Fruit fly (Drosophila melanogaster) whole organism, embryonic: ENCODE measurements around the gene Sdhaf3.

Source experiments
- Atf-2 ChIP-seq: fragments of 200-800 bp; sonication (Bioruptor generic); optimal IDR thresholded peaks from 2 replicates; lab custom pipeline; 2016; ENCODE audit warnings: missing biosample characterization, missing genetic modification characterization
- C15 ChIP-seq: fragments of 200-800 bp; sonication (Bioruptor generic); IDR thresholded peaks from 3 replicates; pipeline ENCODE4 v1.3.6; 2022; ENCODE audit warnings: missing biosample characterization, missing genetic modification characterization
- CG10267 ChIP-seq: fragments of 200-800 bp; sonication (Bioruptor generic); optimal IDR thresholded peaks from 2 replicates; lab custom pipeline; 2018; ENCODE audit warnings: missing biosample characterization, mild to moderate bottlenecking, missing genetic modification characterization, moderate library complexity
- CG11093 ChIP-seq: fragments of 200-800 bp; sonication (Bioruptor generic); IDR thresholded peaks from 3 replicates; pipeline ENCODE4 v1.3.6; 2022; ENCODE audit warnings: missing biosample characterization, missing genetic modification characterization
- CG11456 ChIP-seq: fragments of 200-800 bp; sonication (Bioruptor generic); IDR thresholded peaks from 3 replicates; pipeline ENCODE4 v1.3.6; 2022; ENCODE audit warnings: missing biosample characterization, missing genetic modification characterization
- CG12104 ChIP-seq: fragments of 200-800 bp; sonication (Bioruptor generic); optimal IDR thresholded peaks from 3 replicates; lab custom pipeline; 2016; ENCODE audit warnings: missing biosample characterization, missing genetic modification characterization
- CG12659 ChIP-seq: fragments of 200-800 bp; sonication (Bioruptor generic); optimal IDR thresholded peaks from 3 replicates; lab custom pipeline; 2017; ENCODE audit warnings: mild to moderate bottlenecking, missing biosample characterization, missing genetic modification reagents, missing genetic modification characterization
- CG13894 ChIP-seq: fragments of 200-800 bp; sonication (Bioruptor generic); optimal IDR thresholded peaks from 3 replicates; lab custom pipeline; 2018; ENCODE audit warnings: missing biosample characterization, mild to moderate bottlenecking, missing genetic modification characterization, moderate library complexity
- CG15479 ChIP-seq: fragments of 200-800 bp; sonication (Bioruptor generic); optimal IDR thresholded peaks from 3 replicates; lab custom pipeline; 2019; ENCODE audit warnings: missing biosample characterization, mild to moderate bottlenecking, missing genetic modification characterization, moderate library complexity
- CG15514 ChIP-seq: fragments of 200-800 bp; sonication (Bioruptor generic); optimal IDR thresholded peaks from 3 replicates; lab custom pipeline; 2017; ENCODE audit warnings: missing biosample characterization, missing genetic modification characterization, mild to moderate bottlenecking, moderate library complexity, missing genetic modification reagents
- CG17829 ChIP-seq: fragments of 200-800 bp; optimal IDR thresholded peaks from 2 replicates; lab custom pipeline; 2019; ENCODE audit warnings: missing biosample characterization, mild to moderate bottlenecking, missing genetic modification characterization, moderate library complexity
- CG2120 ChIP-seq: fragments of 200-800 bp; sonication (Bioruptor generic); optimal IDR thresholded peaks from 3 replicates; lab custom pipeline; 2016; ENCODE audit warnings: missing biosample characterization, missing genetic modification characterization
- CG31388 ChIP-seq: fragments of 200-800 bp; sonication (Bioruptor generic); optimal IDR thresholded peaks from 2 replicates; lab custom pipeline; 2016; ENCODE audit warnings: missing biosample characterization, missing genetic modification characterization
- CG31441 ChIP-seq: fragments of 200-800 bp; sonication (Bioruptor generic); IDR thresholded peaks from 2 replicates; pipeline ENCODE4 v1.3.6; 2022; ENCODE audit warnings: missing biosample characterization, missing genetic modification characterization
- CG3163 ChIP-seq: fragments of 200-800 bp; sonication (Bioruptor generic); optimal IDR thresholded peaks from 3 replicates; lab custom pipeline; 2016; ENCODE audit warnings: missing biosample characterization, missing genetic modification characterization
- CG33213 ChIP-seq: fragments of 200-800 bp; sonication (Bioruptor generic); optimal IDR thresholded peaks from 3 replicates; lab custom pipeline; 2016; ENCODE audit warnings: missing biosample characterization, missing genetic modification characterization
- CG34224 ChIP-seq: fragments of 200-800 bp; sonication (Bioruptor generic); IDR thresholded peaks from 3 replicates; pipeline ENCODE4 v1.3.6; 2022; ENCODE audit warnings: missing biosample characterization, missing genetic modification characterization; ENCODE audit not compliant: partially characterized antibody
- CG4360 ChIP-seq: fragments of 200-800 bp; sonication (Bioruptor generic); IDR thresholded peaks from 2 replicates; pipeline ENCODE4 v1.3.6; 2022; ENCODE audit warnings: missing biosample characterization, missing genetic modification characterization
- CG4820 ChIP-seq: fragments of 200-800 bp; sonication (Bioruptor generic); optimal IDR thresholded peaks from 3 replicates; lab custom pipeline; 2016; ENCODE audit warnings: missing biosample characterization, missing genetic modification characterization
- CG7372 ChIP-seq: fragments of 200-800 bp; sonication (Bioruptor generic); IDR thresholded peaks from 2 replicates; pipeline ENCODE4 v1.3.6; 2022; ENCODE audit warnings: missing biosample characterization, missing genetic modification characterization
- CG7839 ChIP-seq: fragments of 200-800 bp; sonication (Bioruptor generic); optimal IDR thresholded peaks from 3 replicates; lab custom pipeline; 2018; ENCODE audit warnings: missing biosample characterization, mild to moderate bottlenecking, missing genetic modification characterization, moderate library complexity
- Fer1 ChIP-seq: fragments of 200-800 bp; sonication (Bioruptor generic); optimal IDR thresholded peaks from 2 replicates; lab custom pipeline; 2017; ENCODE audit warnings: missing biosample characterization, mild to moderate bottlenecking, missing genetic modification characterization
- Fer2 ChIP-seq: fragments of 200-800 bp; sonication (Bioruptor generic); optimal IDR thresholded peaks from 2 replicates; lab custom pipeline; 2018; ENCODE audit warnings: missing biosample characterization, mild to moderate bottlenecking, missing genetic modification characterization, moderate library complexity
- Jarid2 ChIP-seq: fragments of 200-800 bp; sonication (Bioruptor generic); optimal IDR thresholded peaks from 3 replicates; lab custom pipeline; 2017; ENCODE audit warnings: mild to moderate bottlenecking, missing biosample characterization, missing genetic modification reagents, missing genetic modification characterization
- PHDP ChIP-seq: fragments of 200-800 bp; sonication (Bioruptor generic); optimal IDR thresholded peaks from 3 replicates; lab custom pipeline; 2018; ENCODE audit warnings: missing biosample characterization, mild to moderate bottlenecking, missing genetic modification characterization, moderate library complexity
- Rfx ChIP-seq: fragments of 200-800 bp; sonication (Bioruptor generic); IDR thresholded peaks from 2 replicates; pipeline ENCODE4 v1.3.6; 2022; ENCODE audit warnings: missing biosample characterization, missing genetic modification characterization
- Stat92E ChIP-seq, 3 experiments: fragments of >200 bp in 2 of 3; fragments of 200-800 bp in 1 of 3; sonication (Bioruptor generic) in 1 of 3; optimal IDR thresholded peaks; 2 replicates each; lab custom pipeline; 2017 to 2019; ENCODE audit warnings: missing biosample characterization in 3 of 3, missing genetic modification characterization in 3 of 3, mild to moderate bottlenecking in 1 of 3, moderate library complexity in 1 of 3
- Vsx1 ChIP-seq: fragments of 200-800 bp; sonication (Bioruptor generic); optimal IDR thresholded peaks from 2 replicates; lab custom pipeline; 2017; ENCODE audit warnings: missing biosample characterization, mild to moderate bottlenecking, missing genetic modification characterization, missing genetic modification reagents
- YL-1 ChIP-seq: fragments of 200-800 bp; sonication (Bioruptor generic); optimal IDR thresholded peaks from 3 replicates; lab custom pipeline; 2017; ENCODE audit warnings: missing biosample characterization, mild to moderate bottlenecking, missing genetic modification characterization
- amos ChIP-seq: fragments of 200-800 bp; sonication (Bioruptor generic); IDR thresholded peaks from 2 replicates; pipeline ENCODE4 v1.3.6; 2022; ENCODE audit warnings: missing biosample characterization, missing genetic modification characterization; ENCODE audit not compliant: partially characterized antibody
- ara ChIP-seq: fragments of 200-800 bp; sonication (Bioruptor generic); IDR thresholded peaks from 2 replicates; pipeline ENCODE4 v1.3.6; 2022; ENCODE audit warnings: missing biosample characterization, missing genetic modification characterization
- br ChIP-seq: fragments of >200 bp; optimal IDR thresholded peaks from 2 replicates; lab custom pipeline; 2017
- bsh ChIP-seq, 2 experiments: fragments of 200-800 bp; sonication (Bioruptor generic); optimal IDR thresholded peaks; 2 replicates each; lab custom pipeline; 2017 to 2018; ENCODE audit warnings: mild to moderate bottlenecking in 2 of 2, missing biosample characterization in 2 of 2, missing genetic modification characterization in 2 of 2, moderate library complexity in 1 of 2
- corto ChIP-seq: fragments of 200-800 bp; sonication (Bioruptor generic); optimal IDR thresholded peaks from 2 replicates; lab custom pipeline; 2016; ENCODE audit warnings: missing biosample characterization, mild to moderate bottlenecking, missing genetic modification characterization, moderate library complexity
- crp ChIP-seq, 2 experiments: fragments of 200-800 bp; sonication (Bioruptor generic); optimal IDR thresholded peaks; 2 replicates in 1 of 2; 3 replicates in 1 of 2; lab custom pipeline; 2017; ENCODE audit warnings: missing biosample characterization in 2 of 2, missing genetic modification characterization in 2 of 2, mild to moderate bottlenecking in 1 of 2, moderate library complexity in 1 of 2
- dysf ChIP-seq: fragments of 200-800 bp; sonication (Bioruptor generic); IDR thresholded peaks from 3 replicates; pipeline ENCODE4 v1.3.6; 2022; ENCODE audit warnings: missing biosample characterization, missing genetic modification characterization
- ems ChIP-seq: fragments of 200-800 bp; sonication (Bioruptor generic); optimal IDR thresholded peaks from 3 replicates; lab custom pipeline; 2016; ENCODE audit warnings: missing biosample characterization, missing genetic modification characterization
- eyg ChIP-seq: fragments of 200-800 bp; sonication (Bioruptor generic); optimal IDR thresholded peaks from 3 replicates; lab custom pipeline; 2016; ENCODE audit warnings: missing biosample characterization, missing genetic modification characterization
- gsb-n ChIP-seq: fragments of 200-800 bp; sonication (Bioruptor generic); optimal IDR thresholded peaks from 3 replicates; lab custom pipeline; 2018; ENCODE audit warnings: missing biosample characterization, mild to moderate bottlenecking, missing genetic modification characterization
- ind ChIP-seq: fragments of 200-800 bp; sonication (Bioruptor generic); optimal IDR thresholded peaks from 3 replicates; lab custom pipeline; 2016; ENCODE audit warnings: missing biosample characterization, missing genetic modification characterization
- lilli ChIP-seq: fragments of 200-800 bp; sonication (Bioruptor generic); optimal IDR thresholded peaks from 3 replicates; lab custom pipeline; 2016; ENCODE audit warnings: missing biosample characterization, missing genetic modification characterization
- lola ChIP-seq, 3 experiments: fragments of >200 bp in 2 of 3; fragments of 200-800 bp in 1 of 3; sonication (Bioruptor generic) in 1 of 3; optimal IDR thresholded peaks; 2 replicates each; lab custom pipeline; 2017 to 2019; ENCODE audit warnings: missing biosample characterization in 3 of 3, missing genetic modification characterization in 3 of 3, mild to moderate bottlenecking in 1 of 3, moderate library complexity in 1 of 3
- nom ChIP-seq: fragments of 200-800 bp; sonication (Bioruptor generic); optimal IDR thresholded peaks from 2 replicates; lab custom pipeline; 2017; ENCODE audit warnings: missing biosample characterization, missing genetic modification characterization, mild to moderate bottlenecking, moderate library complexity, missing genetic modification reagents
- odd ChIP-seq: fragments of 200-800 bp; sonication (Bioruptor generic); optimal IDR thresholded peaks from 2 replicates; lab custom pipeline; 2017; ENCODE audit warnings: missing biosample characterization, mild to moderate bottlenecking, missing genetic modification characterization
- row ChIP-seq: fragments of 200-800 bp; sonication (Bioruptor generic); IDR thresholded peaks from 3 replicates; pipeline ENCODE4 v1.3.6; 2022; ENCODE audit warnings: missing biosample characterization, missing genetic modification characterization
- sim ChIP-seq: fragments of 200-800 bp; sonication (Bioruptor generic); IDR thresholded peaks from 2 replicates; pipeline ENCODE4 v1.3.6; 2022; ENCODE audit warnings: missing biosample characterization, missing genetic modification characterization
- ssp ChIP-seq: fragments of 200-800 bp; sonication (Bioruptor generic); IDR thresholded peaks from 2 replicates; pipeline ENCODE4 v1.3.6; 2022; ENCODE audit warnings: missing biosample characterization, missing genetic modification characterization
- unpg ChIP-seq: fragments of 200-800 bp; sonication (Bioruptor generic); optimal IDR thresholded peaks from 3 replicates; lab custom pipeline; 2018; ENCODE audit warnings: missing biosample characterization, mild to moderate bottlenecking, missing genetic modification characterization, moderate library complexity
- vvl ChIP-seq: fragments of 200-800 bp; sonication (Bioruptor generic); IDR thresholded peaks from 2 replicates; pipeline ENCODE4 v1.3.6; 2022; ENCODE audit warnings: missing biosample characterization, missing genetic modification characterization
- wdn ChIP-seq: fragments of 200-800 bp; sonication (Bioruptor generic); IDR thresholded peaks from 2 replicates; pipeline ENCODE4 v1.3.6; 2022; ENCODE audit warnings: missing biosample characterization, missing genetic modification characterization
- zen ChIP-seq: fragments of 200-800 bp; sonication (Bioruptor generic); optimal IDR thresholded peaks from 3 replicates; lab custom pipeline; 2018; ENCODE audit warnings: missing biosample characterization, mild to moderate bottlenecking, missing genetic modification characterization, moderate library complexity

Sdhaf3 gene

dm6 chr3R:16476472-16476871, 5.8 kb downstream of the Sdhaf3 start (continued):
- no peak for TF ChIP-seq gsb-n
- TF ChIP-seq CG15514 (GFP tag; lab: Kevin White, UChicago): no peak
- peak; percentile 71 for TF ChIP-seq Fer1 (GFP tag; lab: Kevin White, UChicago)
- TF ChIP-seq CG10267 (tag; lab: Kevin White, UChicago): peak; percentile 32
- no peak for TF ChIP-seq nom (GFP tag; lab: Kevin White, UChicago)
- no peak for TF ChIP-seq Jarid2 (GFP tag; lab: Kevin White, UChicago)
- peak; percentile 24 for TF ChIP-seq Fer2
- TF ChIP-seq CG13894 (tag; lab: Kevin White, UChicago): peak; percentile 64
- TF ChIP-seq CG17829 (tag; lab: Kevin White, UChicago): peak; percentile 29
- TF ChIP-seq Vsx1 (GFP tag; lab: Kevin White, UChicago): no peak
- TF ChIP-seq wdn: no peak
- no peak for TF ChIP-seq ssp
- TF ChIP-seq CG2120 (GFP tag; lab: Kevin White, UChicago): peak; percentile 58
- peak; percentile 44 for TF ChIP-seq PHDP (tag; lab: Kevin White, UChicago)
- TF ChIP-seq dysf (GFP tag; lab: Robert Waterston, UW): peak; percentile 22; the same call in 1 of the 3 replicates
- no peak for TF ChIP-seq ems (GFP tag; lab: Kevin White, UChicago)
- no peak for TF ChIP-seq CG3163 (GFP tag; lab: Kevin White, UChicago)
- TF ChIP-seq CG11093 (GFP tag; lab: Robert Waterston, UW): no peak
- no peak for TF ChIP-seq crp (GFP tag; optimal IDR thresholded peaks at IDR 0.05; lab: Kevin White, UChicago)
- TF ChIP-seq bsh (GFP tag; optimal IDR thresholded peaks at IDR 0.05; lab: Kevin White, UChicago): peak in 1 of 2 experiments; percentile 23
- no peak for TF ChIP-seq corto
- TF ChIP-seq CG7839: peak; percentile 67
- no peak for TF ChIP-seq eyg (GFP tag; lab: Kevin White, UChicago)
- no peak for TF ChIP-seq ara (GFP tag; lab: Robert Waterston, UW)
- TF ChIP-seq zen (tag; lab: Kevin White, UChicago): peak; percentile 10
- TF ChIP-seq CG4360 (GFP tag; lab: Robert Waterston, UW): no peak
- peak in 1 of 3 experiments; percentile 11 for TF ChIP-seq lola (GFP tag; optimal IDR thresholded peaks at IDR 0.05; lab: Kevin White, UChicago)
- peak; percentile 23 for TF ChIP-seq CG12659
- no peak for TF ChIP-seq br
- no peak for TF ChIP-seq amos (GFP tag; lab: Robert Waterston, UW)
- TF ChIP-seq Stat92E (GFP tag; optimal IDR thresholded peaks at IDR 0.05; lab: Kevin White, UChicago): no peak
- no peak for TF ChIP-seq CG33213 (GFP tag; lab: Kevin White, UChicago)
- TF ChIP-seq odd (GFP tag; lab: Kevin White, UChicago): peak; percentile 23
- no peak for TF ChIP-seq CG34224
- peak; percentile 54; the same call in 2 of the 3 replicates for TF ChIP-seq row (GFP tag; lab: Robert Waterston, UW)
- TF ChIP-seq sim: no peak
- peak; percentile 35; the same call in 1 of the 2 replicates for TF ChIP-seq CG31441 (GFP tag; lab: Robert Waterston, UW)
- TF ChIP-seq unpg (GFP tag; lab: Kevin White, UChicago): peak; percentile 48
- TF ChIP-seq CG31388 (GFP tag; lab: Kevin White, UChicago): no peak
- no peak for TF ChIP-seq ind (GFP tag; lab: Kevin White, UChicago)
- TF ChIP-seq Rfx: peak; percentile 27; the same call in 1 of the 2 replicates
- peak; percentile 3 for TF ChIP-seq lilli (GFP tag; lab: Kevin White, UChicago)
- TF ChIP-seq CG7372 (GFP tag; lab: Robert Waterston, UW): no peak
- TF ChIP-seq Atf-2 (GFP tag; lab: Kevin White, UChicago): no peak
- TF ChIP-seq CG12104 (GFP tag; lab: Kevin White, UChicago): no peak
- no peak for TF ChIP-seq vvl (GFP tag; lab: Robert Waterston, UW)
- no peak for TF ChIP-seq C15 (GFP tag; lab: Robert Waterston, UW)
- TF ChIP-seq CG15479 (GFP tag; lab: Kevin White, UChicago): no peak
- no peak for TF ChIP-seq YL-1 (GFP tag; lab: Kevin White, UChicago)
- no peak for TF ChIP-seq CG4820
- TF ChIP-seq CG11456 (GFP tag; lab: Robert Waterston, UW): no peak
